Fruit fly (Drosophila melanogaster) whole organism, prepupa: ENCODE measurements around the gene dpr20.
A peak's percentile ranks its signal among the peaks of the same experiment; 100 is the strongest.

Source experiments
- CG6808 ChIP-seq: fragments of 200-800 bp; sonication (Bioruptor generic); optimal IDR thresholded peaks from 3 replicates; lab custom pipeline; 2017; ENCODE audit warnings: missing biosample characterization, missing genetic modification characterization, mild to moderate bottlenecking, moderate library complexity, missing genetic modification reagents
- dac ChIP-seq: fragments of 200-800 bp; sonication (Bioruptor generic); optimal IDR thresholded peaks from 2 replicates; lab custom pipeline; 2017; ENCODE audit warnings: missing biosample characterization, mild to moderate bottlenecking, missing genetic modification characterization

dm6 chr3L:818438-819138 lies 38.5 kb downstream of the dpr20 start:
- TF ChIP-seq dac (no peak), CG6808 (peak; percentile 14)
